Worm (Caenorhabditis elegans) whole organism, L3 larva: Measurements from ENCODE around the gene Y116A8C.38.

Source experiments
- R02D3.7 ChIP-seq: fragments of 150-350 bp; optimal IDR thresholded peaks from 2 replicates; lab custom pipeline; 2014; ENCODE audit warnings: missing biosample characterization, missing genetic modification characterization
- ZK546.5 ChIP-seq: sonication (generic microtip); optimal IDR thresholded peaks from 2 replicates; lab custom pipeline; 2017; ENCODE audit warnings: missing biosample characterization, missing genetic modification characterization
- ama-1 ChIP-seq: fragments of 150-350 bp; optimal IDR thresholded peaks from 2 replicates; lab custom pipeline; 2018
- ceh-16 ChIP-seq: sonication (generic microtip); optimal IDR thresholded peaks from 2 replicates; lab custom pipeline; 2017; ENCODE audit warnings: missing biosample characterization, missing genetic modification characterization
- ceh-28 ChIP-seq: fragments of 150-350 bp; optimal IDR thresholded peaks from 2 replicates; lab custom pipeline; 2014; ENCODE audit warnings: missing biosample characterization, missing genetic modification reagents, missing genetic modification characterization
- ceh-82 ChIP-seq: fragments of 150-350 bp; optimal IDR thresholded peaks from 2 replicates; lab custom pipeline; 2014; ENCODE audit warnings: missing biosample characterization, missing genetic modification characterization
- ceh-9 ChIP-seq: sonication (generic microtip); optimal IDR thresholded peaks from 2 replicates; lab custom pipeline; 2018; ENCODE audit warnings: missing biosample characterization, missing genetic modification characterization
- daf-12 ChIP-seq: fragments of 150-350 bp; optimal IDR thresholded peaks from 2 replicates; lab custom pipeline; 2014; ENCODE audit warnings: missing biosample characterization, missing genetic modification reagents, missing genetic modification characterization
- egl-5 ChIP-seq: fragments of 150-350 bp; optimal IDR thresholded peaks from 2 replicates; lab custom pipeline; 2017; ENCODE audit warnings: missing biosample characterization, missing genetic modification reagents, missing genetic modification characterization, inconsistent platforms
- elt-1 ChIP-seq: fragments of 150-350 bp; optimal IDR thresholded peaks from 2 replicates; lab custom pipeline; 2014; ENCODE audit warnings: missing biosample characterization, missing genetic modification characterization
- elt-3 ChIP-seq, 3 experiments: fragments of 150-350 bp in 1 of 3; sonication (generic microtip) in 2 of 3; optimal IDR thresholded peaks; 2 replicates in 2 of 3; 4 replicates in 1 of 3; lab custom pipeline; 2014 to 2017; ENCODE audit warnings: missing biosample characterization in 3 of 3, missing genetic modification characterization in 3 of 3
- fkh-2 ChIP-seq: fragments of 150-350 bp; optimal IDR thresholded peaks from 2 replicates; lab custom pipeline; 2014; ENCODE audit warnings: missing biosample characterization, missing genetic modification reagents, missing genetic modification characterization
- hmg-11 ChIP-seq: sonication (generic microtip); optimal IDR thresholded peaks from 2 replicates; lab custom pipeline; 2016; ENCODE audit warnings: missing genetic modification characterization, missing compliant biosample characterization
- jun-1 ChIP-seq: fragments of 150-350 bp; optimal IDR thresholded peaks from 2 replicates; lab custom pipeline; 2014; ENCODE audit warnings: missing biosample characterization, missing genetic modification reagents, missing genetic modification characterization
- lin-39 ChIP-seq: fragments of 150-350 bp; optimal IDR thresholded peaks from 2 replicates; lab custom pipeline; 2018; ENCODE audit warnings: missing biosample characterization, missing genetic modification reagents, missing genetic modification characterization
- lsy-12 ChIP-seq: sonication (generic microtip); optimal IDR thresholded peaks from 2 replicates; lab custom pipeline; 2016; ENCODE audit warnings: mild to moderate bottlenecking, missing genetic modification characterization, missing compliant biosample characterization
- nfya-1 ChIP-seq: sonication (generic microtip); optimal IDR thresholded peaks from 2 replicates; lab custom pipeline; 2017; ENCODE audit warnings: missing genetic modification characterization, mild to moderate bottlenecking, missing compliant biosample characterization, antibody characterized with exemption, moderate library complexity; ENCODE audit not compliant: insufficient read depth
- nhr-11 ChIP-seq: fragments of 150-350 bp; optimal IDR thresholded peaks from 2 replicates; lab custom pipeline; 2014; ENCODE audit warnings: missing biosample characterization, missing genetic modification characterization
- nhr-12 ChIP-seq: fragments of 150-350 bp; optimal IDR thresholded peaks from 2 replicates; lab custom pipeline; 2014; ENCODE audit warnings: missing biosample characterization, missing genetic modification characterization
- nhr-23 ChIP-seq: fragments of 150-350 bp; optimal IDR thresholded peaks from 2 replicates; lab custom pipeline; 2014; ENCODE audit warnings: missing biosample characterization, missing genetic modification reagents, missing genetic modification characterization
- nhr-237 ChIP-seq: fragments of 150-350 bp; optimal IDR thresholded peaks from 2 replicates; lab custom pipeline; 2014; ENCODE audit warnings: missing biosample characterization, missing genetic modification characterization
- nhr-25 ChIP-seq: sonication (generic microtip); optimal IDR thresholded peaks from 2 replicates; lab custom pipeline; 2017; ENCODE audit warnings: missing biosample characterization, missing genetic modification characterization
- nhr-43 ChIP-seq: sonication (generic microtip); optimal IDR thresholded peaks from 2 replicates; lab custom pipeline; 2016; ENCODE audit warnings: mild to moderate bottlenecking, missing genetic modification characterization, missing compliant biosample characterization; ENCODE audit not compliant: poor library complexity, severe bottlenecking
- nhr-67 ChIP-seq: fragments of 150-350 bp; optimal IDR thresholded peaks from 2 replicates; lab custom pipeline; 2014; ENCODE audit warnings: missing biosample characterization, missing genetic modification characterization
- nhr-76 ChIP-seq: fragments of 150-350 bp; sonication (generic microtip); optimal IDR thresholded peaks from 5 replicates; lab custom pipeline; 2014; ENCODE audit warnings: missing biosample characterization, missing genetic modification characterization
- nhr-77 ChIP-seq: fragments of 150-350 bp; optimal IDR thresholded peaks from 2 replicates; lab custom pipeline; 2014; ENCODE audit warnings: missing biosample characterization, missing genetic modification characterization
- pha-4 ChIP-seq: fragments of 150-350 bp; optimal IDR thresholded peaks from 2 replicates; lab custom pipeline; 2014; ENCODE audit warnings: missing biosample characterization, missing genetic modification reagents, missing genetic modification characterization
- pqm-1 ChIP-seq: fragments of 150-350 bp; optimal IDR thresholded peaks from 2 replicates; lab custom pipeline; 2017; ENCODE audit warnings: missing biosample characterization, missing genetic modification characterization, inconsistent platforms
- sea-2 ChIP-seq: fragments of 150-350 bp; sonication (generic microtip); optimal IDR thresholded peaks from 4 replicates; lab custom pipeline; 2014; ENCODE audit warnings: missing biosample characterization, missing genetic modification reagents, missing genetic modification characterization
- snpc-4 ChIP-seq: fragments of 150-350 bp; optimal IDR thresholded peaks from 2 replicates; lab custom pipeline; 2014; ENCODE audit warnings: missing biosample characterization, missing genetic modification characterization
- tbx-2 ChIP-seq: sonication (generic microtip); optimal IDR thresholded peaks from 2 replicates; lab custom pipeline; 2016; ENCODE audit warnings: mild to moderate bottlenecking, missing genetic modification characterization, missing compliant biosample characterization
- unc-39 ChIP-seq: sonication (generic microtip); optimal IDR thresholded peaks from 4 replicates; lab custom pipeline; 2017; ENCODE audit warnings: missing biosample characterization, missing genetic modification characterization
- unc-62 ChIP-seq: fragments of 150-350 bp; sonication (generic microtip); optimal IDR thresholded peaks from 4 replicates; lab custom pipeline; 2014; ENCODE audit warnings: missing biosample characterization, missing genetic modification reagents, missing genetic modification characterization
- ztf-11 ChIP-seq: fragments of 150-350 bp; optimal IDR thresholded peaks from 2 replicates; lab custom pipeline; 2014; ENCODE audit warnings: missing biosample characterization, missing genetic modification characterization
- ztf-4 ChIP-seq: fragments of 150-350 bp; optimal IDR thresholded peaks from 2 replicates; lab custom pipeline; 2014; ENCODE audit warnings: missing biosample characterization, missing genetic modification characterization

Y116A8C.38 gene

DNA sequence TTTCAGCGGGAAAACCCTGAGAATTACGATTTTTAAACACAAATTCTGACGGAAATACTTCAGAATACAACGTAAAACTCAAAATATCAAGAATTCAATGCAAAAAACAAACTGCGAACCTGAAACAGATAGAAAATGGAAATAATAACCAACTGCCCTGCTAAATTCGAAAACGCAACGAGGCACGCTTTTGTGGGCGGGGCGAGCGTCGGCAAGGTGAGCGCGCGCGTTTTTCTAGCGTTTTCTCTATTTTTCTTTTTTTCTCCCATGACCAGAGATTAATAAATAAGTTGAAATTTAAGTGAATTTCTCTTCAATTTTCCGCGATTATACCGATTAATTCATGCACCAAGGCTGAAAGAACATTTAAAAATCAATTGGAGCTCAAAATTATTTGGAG, 12.8 kb upstream of the Y116A8C.38 start, which contains the start of gene uaf-2 (continued):
- peak; percentile 61 for TF ChIP-seq pha-4 (tag; lab: Kevin White, UChicago)
- TF ChIP-seq ceh-9 (tag; lab: Kevin White, UChicago), result no peak
- TF ChIP-seq nhr-67, result no peak
- TF ChIP-seq ceh-82 (tag; lab: Kevin White, UChicago), result no peak
- no peak for TF ChIP-seq nhr-12 (tag; lab: Kevin White, UChicago)
- no peak for TF ChIP-seq elt-1
- TF ChIP-seq ZK546.5 (tag; lab: Kevin White, UChicago), result no peak
- peak; percentile 32 for TF ChIP-seq lin-39
- no peak for TF ChIP-seq daf-12 (tag; lab: Kevin White, UChicago)
- TF ChIP-seq ama-1, result no peak
- peak; percentile 80 for TF ChIP-seq hmg-11 (tag; lab: Kevin White, UChicago)
- no peak for TF ChIP-seq ceh-16 (tag; lab: Kevin White, UChicago)
- TF ChIP-seq ztf-11 (tag; lab: Kevin White, UChicago), result no peak
- no peak for TF ChIP-seq nhr-237 (tag; lab: Kevin White, UChicago)
- no peak for TF ChIP-seq R02D3.7 (tag; lab: Kevin White, UChicago)
- TF ChIP-seq ceh-28, result no peak
- peak; percentile 47 for TF ChIP-seq nhr-43 (tag; lab: Kevin White, UChicago)
- TF ChIP-seq tbx-2 (tag; lab: Kevin White, UChicago), result no peak
- TF ChIP-seq unc-62, result no peak
- no peak for TF ChIP-seq nhr-77 (tag; lab: Kevin White, UChicago)
- no peak for TF ChIP-seq jun-1 (tag; lab: Kevin White, UChicago)
- no peak for TF ChIP-seq egl-5 (tag; lab: Kevin White, UChicago)

DNA sequence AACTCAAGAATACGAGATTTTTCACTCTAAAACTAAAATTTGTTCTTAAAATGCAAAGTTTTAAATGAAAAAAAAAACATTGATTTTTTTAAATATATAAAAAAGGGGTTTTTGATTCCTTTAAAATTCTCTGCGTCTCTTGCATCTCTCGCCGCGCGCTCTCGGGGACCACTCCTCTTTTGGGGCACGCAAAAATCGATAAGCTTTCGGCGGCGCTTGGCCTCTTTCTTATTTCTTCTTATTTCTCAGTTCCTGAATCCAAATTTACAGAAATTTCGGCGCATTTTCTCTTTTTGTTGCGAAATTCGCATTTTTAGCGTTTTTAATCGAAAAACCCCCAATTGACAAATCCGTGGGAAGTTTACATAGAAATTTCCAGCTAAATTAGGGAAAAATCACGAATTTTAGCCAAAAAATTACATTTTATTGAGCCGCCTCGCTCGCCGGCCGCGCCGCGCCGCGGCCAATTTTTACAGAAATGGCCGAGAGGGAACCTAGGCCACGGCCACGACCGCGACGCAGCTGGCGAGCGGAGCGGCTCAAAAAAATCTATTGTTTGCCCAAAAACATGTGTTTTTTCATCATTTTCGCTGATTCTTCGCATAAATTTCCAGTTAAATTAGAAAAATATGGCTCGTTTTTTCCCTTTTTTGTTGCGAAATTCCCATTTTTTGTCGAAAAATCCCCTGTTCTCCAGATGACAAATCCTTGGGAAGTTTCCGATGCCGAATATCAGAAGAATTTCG, 12.2 kb upstream of the Y116A8C.38 start, which contains the start of gene itsn-1:
itsn-1 (plus strand) TSS at position 696 of the 746 bp plus-strand sequence.
- TF ChIP-seq ama-1, result peak; percentile 19
- TF ChIP-seq hmg-11 (tag; lab: Kevin White, UChicago), result peak; percentile 22
- no peak for TF ChIP-seq elt-3 (tag; optimal IDR thresholded peaks at IDR 0.05; lab: Kevin White, UChicago)
- TF ChIP-seq R02D3.7 (tag; lab: Kevin White, UChicago), result no peak

DNA sequence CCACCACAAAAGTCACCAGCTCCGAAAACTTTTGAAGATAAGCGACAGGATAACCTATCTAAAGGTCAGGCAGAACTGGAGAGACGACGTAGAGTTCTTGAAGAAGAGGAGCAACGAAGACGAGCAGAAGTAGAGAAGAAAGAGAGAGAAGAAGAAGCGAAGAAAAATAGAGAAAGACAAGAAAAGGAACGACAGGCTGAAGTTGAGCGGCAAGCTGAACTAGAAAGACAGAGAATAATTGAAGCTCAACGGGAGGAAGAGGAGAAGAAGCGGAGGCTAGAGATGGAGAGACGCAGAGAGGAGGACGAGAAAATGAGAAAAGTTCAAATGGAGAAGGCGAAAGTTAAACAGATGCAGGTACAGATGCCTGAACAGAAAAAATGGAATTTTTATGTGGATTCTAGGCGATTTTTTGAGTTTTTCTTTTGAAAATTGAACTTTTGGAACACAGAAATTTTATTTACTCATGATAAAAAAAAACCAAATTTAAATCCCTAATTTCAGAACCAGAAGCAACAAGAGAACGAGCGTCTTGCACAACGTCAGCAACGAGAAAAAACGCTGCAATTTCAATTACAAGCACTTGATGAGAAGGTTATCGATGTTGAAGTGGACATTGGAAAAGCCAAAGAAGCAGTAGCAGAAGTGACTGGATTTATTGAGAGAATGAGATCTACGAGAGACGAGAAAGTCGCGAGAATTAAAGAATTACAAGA, 10.1 kb upstream of the Y116A8C.38 start:
- no peak for TF ChIP-seq fkh-2
- TF ChIP-seq nfya-1 (tag; lab: Kevin White, UChicago), result peak; percentile 24

DNA sequence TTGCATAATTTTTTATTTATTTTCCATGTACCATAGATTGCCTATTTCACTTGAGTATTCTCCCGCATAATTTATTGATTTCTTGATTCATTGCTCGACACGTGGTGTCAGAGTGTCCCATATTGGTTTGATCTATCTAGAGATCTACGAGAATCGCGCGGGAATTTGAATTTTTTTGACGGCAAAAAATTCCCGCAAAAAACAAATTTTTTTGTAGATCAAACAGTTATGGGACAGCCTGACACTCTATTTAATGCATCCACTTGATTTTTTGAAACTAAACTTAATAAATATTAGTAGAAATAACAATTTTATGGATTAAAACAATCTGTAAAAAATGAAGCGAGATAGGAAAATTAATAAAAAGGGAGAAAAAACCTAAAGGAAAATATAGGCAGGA, 5.4 kb upstream of the Y116A8C.38 start:
- TF ChIP-seq sea-2 (GFP tag; lab: Kevin White, UChicago), result no peak
- no peak for TF ChIP-seq ama-1
- no peak for TF ChIP-seq ceh-9 (tag; lab: Kevin White, UChicago)
- no peak for TF ChIP-seq R02D3.7 (tag; lab: Kevin White, UChicago)
- TF ChIP-seq pqm-1 (tag; lab: Kevin White, UChicago), result no peak
- TF ChIP-seq daf-12 (tag; lab: Kevin White, UChicago), result no peak
- TF ChIP-seq unc-62, result no peak
- no peak for TF ChIP-seq fkh-2
- no peak for TF ChIP-seq nhr-76 (tag; lab: Kevin White, UChicago)
- TF ChIP-seq nhr-12 (tag; lab: Kevin White, UChicago), result no peak
- no peak for TF ChIP-seq ztf-4 (tag; lab: Kevin White, UChicago)
- TF ChIP-seq nhr-237 (tag; lab: Kevin White, UChicago), result no peak
- no peak for TF ChIP-seq snpc-4 (tag; lab: Kevin White, UChicago)

DNA sequence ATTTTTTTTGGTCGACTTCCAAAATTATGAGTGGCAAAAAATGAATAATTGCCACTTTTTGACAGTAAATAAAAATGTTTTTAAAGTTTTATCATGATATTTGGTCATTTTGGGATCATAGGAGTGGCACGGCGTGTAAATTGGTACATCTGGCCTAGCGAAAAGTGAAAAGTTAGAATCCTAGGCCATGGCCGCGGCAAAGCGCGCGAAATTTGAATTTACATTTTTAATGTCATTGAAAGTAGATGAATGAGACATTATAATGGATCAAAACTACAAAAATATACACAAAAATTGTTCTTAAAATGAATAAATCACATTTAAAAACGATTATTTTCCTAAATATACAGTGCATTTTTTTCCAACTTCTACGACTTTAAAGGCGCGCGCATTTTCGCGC, 4.8 kb upstream of the Y116A8C.38 start:
- TF ChIP-seq nhr-11 (tag; lab: Kevin White, UChicago) (no peak), ceh-82 (tag; lab: Kevin White, UChicago) (no peak), lsy-12 (tag; lab: Kevin White, UChicago) (no peak), unc-39 (no peak), nhr-237 (tag; lab: Kevin White, UChicago) (no peak), sea-2 (GFP tag; lab: Kevin White, UChicago) (no peak), ztf-11 (tag; lab: Kevin White, UChicago) (no peak), ama-1 (no peak), nhr-25 (no peak), R02D3.7 (tag; lab: Kevin White, UChicago) (no peak), ceh-16 (tag; lab: Kevin White, UChicago) (no peak), fkh-2 (no peak), nhr-23 (no peak), nhr-43 (tag; lab: Kevin White, UChicago) (no peak), jun-1 (tag; lab: Kevin White, UChicago) (no peak)
